Fruit fly (Drosophila melanogaster): ENCODE results near the gene Sf3a1.

The Sf3a1 gene

dm6 chr3R:16969361-16970355 is 32.5 kb downstream of the Sf3a1 start:
- TF ChIP-seq EcR (GFP tag; optimal IDR thresholded peaks at IDR 0.05): no peak
- no peak for TF ChIP-seq CG8478 (optimal IDR thresholded peaks at IDR 0.05)
- TF ChIP-seq pan (optimal IDR thresholded peaks at IDR 0.05): no peak
- no peak for TF ChIP-seq Dll (optimal IDR thresholded peaks at IDR 0.05)
- TF ChIP-seq usp (GFP tag; optimal IDR thresholded peaks at IDR 0.05): no peak
- TF ChIP-seq psq (optimal IDR thresholded peaks at IDR 0.05): no peak

dm6 chr3R:16962303-16962702 is 39.9 kb downstream of the Sf3a1 start:
- TF ChIP-seq CG8478 (optimal IDR thresholded peaks at IDR 0.05): no peak
- TF ChIP-seq Dll (optimal IDR thresholded peaks at IDR 0.05): no peak
- no peak for TF ChIP-seq usp (GFP tag; optimal IDR thresholded peaks at IDR 0.05)
- no peak for TF ChIP-seq pan (optimal IDR thresholded peaks at IDR 0.05)
- no peak for TF ChIP-seq psq (optimal IDR thresholded peaks at IDR 0.05)
- TF ChIP-seq EcR (GFP tag; optimal IDR thresholded peaks at IDR 0.05): no peak

- TF ChIP-seq pan (optimal IDR thresholded peaks at IDR 0.05) (no peak), CG8478 (optimal IDR thresholded peaks at IDR 0.05) (no peak), psq (optimal IDR thresholded peaks at IDR 0.05) (no peak), Dll (optimal IDR thresholded peaks at IDR 0.05) (no peak), EcR (GFP tag; optimal IDR thresholded peaks at IDR 0.05) (no peak), usp (GFP tag; optimal IDR thresholded peaks at IDR 0.05) (no peak)
Observed at dm6 chr3R:16960219-16960618, 41.9 kb downstream of the Sf3a1 start.

dm6 chr3R:16957759-16958536 is 44.2 kb downstream of the Sf3a1 start:
- no peak for TF ChIP-seq psq (optimal IDR thresholded peaks at IDR 0.05)
- TF ChIP-seq pan (optimal IDR thresholded peaks at IDR 0.05): no peak
- TF ChIP-seq Dll (optimal IDR thresholded peaks at IDR 0.05): no peak
- TF ChIP-seq usp (GFP tag; optimal IDR thresholded peaks at IDR 0.05): no peak
- no peak for TF ChIP-seq EcR (GFP tag; optimal IDR thresholded peaks at IDR 0.05)
- no peak for TF ChIP-seq CG8478 (optimal IDR thresholded peaks at IDR 0.05)

dm6 chr3R:16954423-16954822 is 47.7 kb downstream of the Sf3a1 start:
- TF ChIP-seq usp (GFP tag; optimal IDR thresholded peaks at IDR 0.05): no peak
- TF ChIP-seq psq (optimal IDR thresholded peaks at IDR 0.05): no peak
- TF ChIP-seq Dll (optimal IDR thresholded peaks at IDR 0.05): no peak
- no peak for TF ChIP-seq CG8478 (optimal IDR thresholded peaks at IDR 0.05)
- TF ChIP-seq pan (optimal IDR thresholded peaks at IDR 0.05): no peak
- no peak for TF ChIP-seq EcR (GFP tag; optimal IDR thresholded peaks at IDR 0.05)

dm6 chr3R:16951374-16951773 is 50.8 kb downstream of the Sf3a1 start:
- TF ChIP-seq Dll (optimal IDR thresholded peaks at IDR 0.05) (no peak), usp (GFP tag; optimal IDR thresholded peaks at IDR 0.05) (no peak), pan (optimal IDR thresholded peaks at IDR 0.05) (no peak), psq (optimal IDR thresholded peaks at IDR 0.05) (no peak), CG8478 (optimal IDR thresholded peaks at IDR 0.05) (no peak), EcR (GFP tag; optimal IDR thresholded peaks at IDR 0.05) (no peak)
